Worm (Caenorhabditis elegans): ENCODE data around the gene K10B4.1.
A peak's percentile ranks its signal among the peaks of the same experiment; 100 is the strongest.

ce11 chrII:159294-159922 is 24.1 kb downstream of the K10B4.1 start:
- TF ChIP-seq flt-1 (GFP tag; IDR thresholded peaks at IDR 0.05): no peak
- no peak for TF ChIP-seq med-1 (GFP tag; optimal IDR thresholded peaks at IDR 0.05; ENCODE audit: insufficient read depth)
- no peak for TF ChIP-seq ztf-29 (GFP tag; IDR thresholded peaks at IDR 0.05)
- no peak for TF ChIP-seq klf-2 (GFP tag; conservative IDR thresholded peaks at IDR 0.05)
- peak; percentile 38 for TF ChIP-seq cog-1 (tag; optimal IDR thresholded peaks at IDR 0.05)
- no peak for TF ChIP-seq ztf-23 (GFP tag; IDR thresholded peaks at IDR 0.05)
- peak; percentile 43; the same call in 1 of the 2 replicates for TF ChIP-seq T22C8.4 (GFP tag; IDR thresholded peaks at IDR 0.05)
